Fruit fly (Drosophila melanogaster): ENCODE measurements around the gene CG14043.
A peak's percentile ranks its signal among the peaks of the same experiment; 100 is the strongest.

Gene CG14043

dm6 chr2L:4949453-4950045, 22.0 kb upstream of the CG14043 start, which contains the start of gene jet:
TSS of gene jet (minus strand) at chr2L:4949784.
- TF ChIP-seq CG32264 (GFP tag; optimal IDR thresholded peaks at IDR 0.05): no peak
- TF ChIP-seq Myc (optimal IDR thresholded peaks at IDR 0.05): peak; percentile 10

- no peak for TF ChIP-seq dsf (GFP tag; optimal IDR thresholded peaks at IDR 0.05; ENCODE audit: borderline replicate concordance)
- no peak for TF ChIP-seq HLH106 (tag; optimal IDR thresholded peaks at IDR 0.05)
These were observed 20.8 kb upstream of the CG14043 start, which contains the start of gene Jon25Biii for dm6 chr2L:4950667-4951066. TSS of gene Jon25Biii (minus strand) at chr2L:4950767.

- TF ChIP-seq h (GFP tag; optimal IDR thresholded peaks at IDR 0.05): peak; percentile 60
- TF ChIP-seq usp (GFP tag; optimal IDR thresholded peaks at IDR 0.05): no peak
These were observed 18.4 kb upstream of the CG14043 start, which contains the start of gene Jon25Bii for dm6 chr2L:4953086-4953570. TSS of gene Jon25Bii (minus strand) at chr2L:4953136.

- TF ChIP-seq Hnf4 (GFP tag; optimal IDR thresholded peaks at IDR 0.05) (no peak), dl (GFP tag; optimal IDR thresholded peaks at IDR 0.05; ENCODE audit: insufficient read depth in 1 of 2, partially characterized antibody in 2 of 2) (no peak), brk (GFP tag; optimal IDR thresholded peaks at IDR 0.05) (no peak), lola (GFP tag; optimal IDR thresholded peaks at IDR 0.05) (no peak), dsf (GFP tag; optimal IDR thresholded peaks at IDR 0.05; ENCODE audit: borderline replicate concordance) (no peak), Dif (GFP tag; optimal IDR thresholded peaks at IDR 0.05; ENCODE audit: partially characterized antibody) (no peak), foxo (GFP tag; optimal IDR thresholded peaks at IDR 0.05) (no peak)
These were observed 16.2 kb upstream of the CG14043 start, which contains the start of the genes Jon25Bi and Marcal1 for dm6 chr2L:4955094-4955823. TSS of gene Jon25Bi (minus strand) at chr2L:4955144. TSS of gene Marcal1 (plus strand) at chr2L:4955509.

- TF ChIP-seq dl (GFP tag; optimal IDR thresholded peaks at IDR 0.05; ENCODE audit: insufficient read depth in 1 of 2, partially characterized antibody in 2 of 2) (no peak), Hr78 (GFP tag; optimal IDR thresholded peaks at IDR 0.05) (no peak), fru (GFP tag; optimal IDR thresholded peaks at IDR 0.05) (no peak), CG32264 (GFP tag; optimal IDR thresholded peaks at IDR 0.05) (no peak), rgr (GFP tag; optimal IDR thresholded peaks at IDR 0.05) (no peak)
These were observed 13.4 kb upstream of the CG14043 start, which contains the start of gene CG34124 for dm6 chr2L:4958111-4958510. TSS of gene CG34124 (plus strand) at chr2L:4958411.

- TF ChIP-seq CrebA (GFP tag; optimal IDR thresholded peaks at IDR 0.05; ENCODE audit: borderline replicate concordance) (no peak), Myc (optimal IDR thresholded peaks at IDR 0.05) (peak; percentile 88), CG9705 (GFP tag; optimal IDR thresholded peaks at IDR 0.05) (peak; percentile 24), Hr78 (GFP tag; optimal IDR thresholded peaks at IDR 0.05) (no peak), OdsH (GFP tag; optimal IDR thresholded peaks at IDR 0.05) (peak; percentile 24), sage (GFP tag; optimal IDR thresholded peaks at IDR 0.05) (no peak), sv (GFP tag; optimal IDR thresholded peaks at IDR 0.05) (no peak), HLH106 (tag; optimal IDR thresholded peaks at IDR 0.05) (peak; percentile 53), CG32264 (GFP tag; optimal IDR thresholded peaks at IDR 0.05) (no peak)
These were observed 6.1 kb upstream of the CG14043 start, which contains the start of gene CG34125 for dm6 chr2L:4965420-4965819. TSS of gene CG34125 (plus strand) at chr2L:4965673.

dm6 chr2L:4965923-4966322, 5.6 kb upstream of the CG14043 start:
- no peak for TF ChIP-seq CrebA (GFP tag; optimal IDR thresholded peaks at IDR 0.05; ENCODE audit: borderline replicate concordance)
- TF ChIP-seq OdsH (GFP tag; optimal IDR thresholded peaks at IDR 0.05): no peak
- no peak for TF ChIP-seq CG32264 (GFP tag; optimal IDR thresholded peaks at IDR 0.05)
- TF ChIP-seq usp (GFP tag; optimal IDR thresholded peaks at IDR 0.05): no peak
- TF ChIP-seq tai (GFP tag; optimal IDR thresholded peaks at IDR 0.05): no peak
- TF ChIP-seq N (GFP tag; optimal IDR thresholded peaks at IDR 0.05): no peak
- TF ChIP-seq Sp1 (GFP tag; optimal IDR thresholded peaks at IDR 0.05): no peak
- TF ChIP-seq dmrt93B (GFP tag; optimal IDR thresholded peaks at IDR 0.05): no peak
- no peak for TF ChIP-seq Hnf4 (GFP tag; optimal IDR thresholded peaks at IDR 0.05)
- no peak for TF ChIP-seq fru (GFP tag; optimal IDR thresholded peaks at IDR 0.05)
- TF ChIP-seq Dfd (GFP tag; optimal IDR thresholded peaks at IDR 0.05): no peak
